Worm (Caenorhabditis elegans): Measurements from ENCODE around the gene F32A5.8.

DNA sequence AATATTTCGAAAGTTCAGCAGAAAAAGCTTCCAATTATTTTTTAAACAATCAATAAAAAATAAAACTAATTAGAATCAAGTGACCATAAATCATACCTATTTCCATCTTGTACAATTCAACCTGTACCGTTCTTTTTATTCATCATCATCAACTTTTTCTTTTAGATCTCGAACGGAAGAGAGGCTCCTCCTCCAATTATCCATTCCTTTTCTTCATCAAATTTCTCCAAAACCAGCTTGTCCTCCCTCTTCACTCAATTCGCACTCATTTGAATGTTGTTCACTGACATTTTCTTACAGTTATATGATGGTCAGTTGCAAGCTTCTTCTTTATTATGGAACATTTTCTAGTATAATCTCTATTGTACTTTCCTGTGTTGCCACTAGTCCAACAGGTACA lies 5.9 kb downstream of the F32A5.8 start, which contains the start of gene C30G12.4:
- no peak for TF ChIP-seq lin-13 (GFP tag; optimal IDR thresholded peaks at IDR 0.05)
- no peak for TF ChIP-seq nhr-28 (tag; optimal IDR thresholded peaks at IDR 0.05)
